Worm (Caenorhabditis elegans) whole organism, early embryonic: ENCODE measurements around the gene H20J04.4.

Experiments
- B0310.2 ChIP-seq: sonication (generic microtip); optimal IDR thresholded peaks from 2 replicates; lab custom pipeline; 2016; ENCODE audit warnings: mild to moderate bottlenecking, missing genetic modification characterization, missing compliant biosample characterization
- F13C5.2 ChIP-seq: sonication (generic microtip); optimal IDR thresholded peaks from 2 replicates; lab custom pipeline; 2017; ENCODE audit warnings: mild to moderate bottlenecking, missing genetic modification characterization, inconsistent platforms, missing compliant biosample characterization
- aly-1 ChIP-seq: sonication (generic microtip); optimal IDR thresholded peaks from 2 replicates; lab custom pipeline; 2016; ENCODE audit warnings: missing genetic modification characterization, missing compliant biosample characterization
- ama-1 ChIP-seq: fragments of 150-350 bp; optimal IDR thresholded peaks from 2 replicates; lab custom pipeline; 2014
- ceh-13 ChIP-seq: fragments of 200-800 bp; sonication (Bioruptor generic); optimal IDR thresholded peaks from 2 replicates; lab custom pipeline; 2018; ENCODE audit warnings: mild to moderate bottlenecking, missing genetic modification characterization, missing compliant biosample characterization
- ceh-36 ChIP-seq: sonication (generic microtip); optimal IDR thresholded peaks from 2 replicates; lab custom pipeline; 2016; ENCODE audit warnings: missing genetic modification characterization, inconsistent platforms, missing compliant biosample characterization
- ets-7 ChIP-seq: sonication (generic microtip); optimal IDR thresholded peaks from 2 replicates; lab custom pipeline; 2016; ENCODE audit warnings: missing genotype, missing genetic modification characterization, missing compliant biosample characterization
- flt-1 ChIP-seq: fragments of 200-800 bp; sonication (Bioruptor generic); IDR thresholded peaks from 2 replicates; pipeline ENCODE4 v1.3.6; 2022; ENCODE audit warnings: missing genetic modification characterization, missing compliant biosample characterization
- hmbx-1 ChIP-seq: sonication (generic microtip); optimal IDR thresholded peaks from 2 replicates; lab custom pipeline; 2016; ENCODE audit warnings: mild to moderate bottlenecking, missing genetic modification characterization, missing compliant biosample characterization
- hmg-4 ChIP-seq: fragments of 200-800 bp; sonication (Bioruptor generic); optimal IDR thresholded peaks from 2 replicates; lab custom pipeline; 2018; ENCODE audit warnings: mild to moderate bottlenecking, missing genetic modification characterization, missing compliant biosample characterization
- hnd-1 ChIP-seq: sonication (generic microtip); optimal IDR thresholded peaks from 2 replicates; lab custom pipeline; 2016; ENCODE audit warnings: missing genetic modification characterization, missing compliant biosample characterization
- pes-1 ChIP-seq: fragments of 200-800 bp; sonication (Bioruptor generic); IDR thresholded peaks from 2 replicates; pipeline ENCODE4 v1.3.6; 2022; ENCODE audit warnings: missing genetic modification reagents, missing genetic modification characterization, missing compliant biosample characterization
- scrt-1 ChIP-seq: fragments of 200-800 bp; sonication (Bioruptor generic); IDR thresholded peaks from 2 replicates; pipeline ENCODE4 v1.3.6; 2022; ENCODE audit warnings: missing genetic modification characterization, missing compliant biosample characterization
- sea-1 ChIP-seq: fragments of 200-800 bp; sonication (Bioruptor generic); conservative IDR thresholded peaks from 2 replicates; pipeline ENCODE4 v1.3.6; 2022; ENCODE audit warnings: missing genetic modification characterization, missing compliant biosample characterization
- tbx-11 ChIP-seq: fragments of 200-800 bp; sonication (Bioruptor generic); IDR thresholded peaks from 2 replicates; pipeline ENCODE4 v1.3.6; 2022; ENCODE audit warnings: missing genetic modification characterization, missing compliant biosample characterization
- tbx-37 ChIP-seq: fragments of 200-800 bp; sonication (Bioruptor generic); conservative IDR thresholded peaks from 2 replicates; pipeline ENCODE4 v1.3.6; 2022; ENCODE audit warnings: missing genetic modification reagents, missing genetic modification characterization, missing compliant biosample characterization
- tra-4 ChIP-seq: sonication (generic microtip); optimal IDR thresholded peaks from 2 replicates; lab custom pipeline; 2017; ENCODE audit warnings: missing genetic modification characterization, missing compliant biosample characterization

The H20J04.4 gene

DNA sequence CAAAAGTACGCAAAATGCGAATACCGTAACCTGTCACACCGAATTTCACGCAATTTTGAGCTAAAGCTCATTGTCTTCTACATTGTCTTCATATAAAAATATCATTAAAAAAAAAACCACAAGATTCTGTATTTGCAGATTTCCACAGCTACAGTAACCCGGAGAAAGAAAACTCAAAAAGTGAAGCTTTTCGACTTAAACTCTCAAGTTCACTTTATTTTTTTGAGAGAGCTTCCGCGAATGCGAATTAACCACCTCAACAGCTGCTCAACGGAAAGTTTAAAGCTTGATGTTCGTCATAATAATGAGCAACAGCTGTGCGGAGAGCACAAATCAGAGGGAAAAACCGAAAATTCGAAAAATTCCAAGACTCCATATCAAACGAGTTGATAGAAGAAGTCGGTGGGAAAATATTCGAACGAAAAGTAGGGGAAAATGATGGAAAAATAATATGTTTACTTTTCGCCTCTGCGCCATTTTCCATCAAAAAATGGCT, 35.7 kb upstream of the H20J04.4 start:
- TF ChIP-seq ceh-36 (tag; lab: Kevin White, UChicago): no peak
- no peak for TF ChIP-seq hnd-1 (tag; lab: Kevin White, UChicago)
- no peak for TF ChIP-seq hmg-4 (GFP tag; lab: Kevin White, UChicago)
- TF ChIP-seq sea-1 (GFP tag; lab: Robert Waterston, UW): no peak
- no peak for TF ChIP-seq tbx-37 (GFP tag; lab: Robert Waterston, UW)
- TF ChIP-seq aly-1: no peak
- no peak for TF ChIP-seq F13C5.2 (tag; lab: Kevin White, UChicago)
- no peak for TF ChIP-seq ama-1
- no peak for TF ChIP-seq tra-4
- no peak for TF ChIP-seq flt-1 (GFP tag; lab: Robert Waterston, UW)
- TF ChIP-seq tbx-11 (GFP tag; lab: Robert Waterston, UW): no peak
- TF ChIP-seq scrt-1: no peak
- no peak for TF ChIP-seq B0310.2
- no peak for TF ChIP-seq pes-1
- no peak for TF ChIP-seq ets-7 (tag; lab: Kevin White, UChicago)

DNA sequence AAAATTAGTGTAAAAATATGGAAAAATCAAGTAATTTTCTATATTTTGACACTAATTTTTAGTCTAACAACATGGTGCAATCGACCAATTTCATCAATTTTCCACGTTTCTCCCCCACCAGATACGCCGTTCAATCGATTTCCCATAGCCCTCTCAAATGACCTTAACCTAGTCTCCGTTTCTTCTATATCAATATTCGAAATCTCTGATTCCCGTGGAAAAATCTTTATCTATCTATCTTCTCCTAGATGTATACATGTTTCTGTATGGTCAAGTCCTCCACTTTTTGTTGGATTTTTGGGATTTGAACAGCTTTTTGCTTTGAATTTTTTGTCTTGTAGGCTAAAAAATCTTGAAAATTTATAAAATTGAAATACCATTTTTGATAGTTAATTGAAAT, 34.6 kb upstream of the H20J04.4 start:
- TF ChIP-seq flt-1 (GFP tag; lab: Robert Waterston, UW) (no peak), hmbx-1 (tag; lab: Kevin White, UChicago) (no peak), ceh-13 (GFP tag; lab: Kevin White, UChicago) (no peak), tra-4 (no peak), aly-1 (no peak), ets-7 (tag; lab: Kevin White, UChicago) (no peak), F13C5.2 (tag; lab: Kevin White, UChicago) (no peak), pes-1 (no peak), tbx-11 (GFP tag; lab: Robert Waterston, UW) (no peak), hmg-4 (GFP tag; lab: Kevin White, UChicago) (no peak), tbx-37 (GFP tag; lab: Robert Waterston, UW) (no peak), ama-1 (no peak), scrt-1 (no peak), B0310.2 (no peak), hnd-1 (tag; lab: Kevin White, UChicago) (no peak), ceh-36 (tag; lab: Kevin White, UChicago) (no peak)

DNA sequence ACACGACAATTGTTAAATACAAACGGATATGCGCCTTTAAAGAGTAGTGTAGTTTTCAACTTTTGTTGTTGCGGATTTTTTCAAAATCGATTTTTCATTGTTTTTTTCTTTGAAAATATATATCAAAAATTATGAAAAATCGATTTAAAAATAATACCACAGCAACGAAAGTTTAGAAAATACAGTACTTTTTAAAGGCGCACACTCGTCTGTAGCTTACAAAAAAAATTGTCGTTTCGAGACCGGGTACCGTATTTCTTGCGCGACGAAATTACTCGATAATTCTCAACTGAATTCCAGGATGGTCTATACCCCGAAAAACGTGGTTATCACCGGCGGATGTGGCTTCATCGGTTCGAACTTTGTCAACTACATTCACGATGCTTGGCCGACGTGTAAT, 34.0 kb upstream of the H20J04.4 start, which contains the start of gene rml-4:
Gene rml-4, plus strand, starts transcription at position 301 of the 400 bp plus-strand sequence.
- TF ChIP-seq ama-1 (no peak), hmg-4 (GFP tag; lab: Kevin White, UChicago) (no peak), tbx-37 (GFP tag; lab: Robert Waterston, UW) (no peak), aly-1 (no peak), hmbx-1 (tag; lab: Kevin White, UChicago) (no peak), scrt-1 (no peak), pes-1 (no peak)

DNA sequence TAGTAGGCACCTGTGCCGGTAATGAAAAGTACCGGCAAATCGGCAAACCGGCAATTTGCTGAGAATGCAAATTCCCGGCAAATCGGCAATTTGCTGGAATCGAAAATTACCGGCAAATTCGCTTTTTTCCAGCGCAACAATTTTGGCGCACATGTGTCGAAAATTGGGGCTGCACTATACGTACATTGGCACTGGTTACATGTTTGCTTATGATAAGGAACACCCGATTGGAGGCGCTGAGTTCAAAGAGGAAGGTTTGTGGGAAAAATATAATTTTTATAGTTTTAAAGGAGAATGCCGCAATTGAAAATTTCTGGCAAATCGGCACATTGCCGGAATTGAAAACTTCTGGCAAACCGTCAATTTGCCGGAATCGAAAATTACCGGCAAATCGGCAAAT, 31.6 kb upstream of the H20J04.4 start:
- no peak for TF ChIP-seq sea-1 (GFP tag; lab: Robert Waterston, UW)
- TF ChIP-seq flt-1 (GFP tag; lab: Robert Waterston, UW): no peak
- TF ChIP-seq tra-4: no peak
- TF ChIP-seq scrt-1: no peak
- no peak for TF ChIP-seq aly-1
- no peak for TF ChIP-seq tbx-11 (GFP tag; lab: Robert Waterston, UW)
- TF ChIP-seq pes-1: no peak
- TF ChIP-seq F13C5.2 (tag; lab: Kevin White, UChicago): no peak
- no peak for TF ChIP-seq ceh-36 (tag; lab: Kevin White, UChicago)
- no peak for TF ChIP-seq hmg-4 (GFP tag; lab: Kevin White, UChicago)
- no peak for TF ChIP-seq B0310.2

DNA sequence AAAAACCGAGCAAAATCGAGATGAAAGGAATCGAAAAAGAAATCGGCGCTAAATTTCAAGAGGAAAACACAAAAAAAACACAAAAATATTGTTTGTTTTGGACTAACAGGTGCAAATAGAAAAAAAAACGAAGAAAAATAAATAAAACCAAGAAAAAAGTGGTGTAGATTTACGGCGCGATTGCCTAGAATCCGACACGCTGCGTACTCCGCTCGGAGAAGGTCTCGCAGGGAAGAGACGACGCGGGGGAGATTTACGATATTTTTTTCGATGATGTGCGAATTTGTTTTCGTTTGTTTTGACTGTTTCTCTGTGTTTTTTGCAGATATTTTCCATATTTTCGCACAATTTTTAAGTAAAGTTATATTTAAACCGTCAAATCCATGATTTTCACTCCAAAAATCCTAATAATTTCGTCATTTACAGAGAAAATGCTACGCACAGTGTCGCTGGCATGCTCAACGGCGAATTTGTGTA, 29.6 kb upstream of the H20J04.4 start, which contains the start of gene sco-1:
Gene sco-1, plus strand, starts transcription at position 427 of the 477 bp plus-strand sequence.
- TF ChIP-seq sea-1 (GFP tag; lab: Robert Waterston, UW) (0 out of 2 replicates have a peak, but pooled peaks have one; percentile 56), ets-7 (tag; lab: Kevin White, UChicago) (no peak), hnd-1 (tag; lab: Kevin White, UChicago) (no peak), tra-4 (no peak), aly-1 (no peak), ceh-13 (GFP tag; lab: Kevin White, UChicago) (no peak), pes-1 (peak; percentile 66), hmbx-1 (tag; lab: Kevin White, UChicago) (no peak), B0310.2 (peak; percentile 20), tbx-11 (GFP tag; lab: Robert Waterston, UW) (no peak), scrt-1 (no peak), tbx-37 (GFP tag; lab: Robert Waterston, UW) (peak; percentile 70; the same call in 1 of the 2 replicates), F13C5.2 (tag; lab: Kevin White, UChicago) (peak; percentile 75), flt-1 (GFP tag; lab: Robert Waterston, UW) (peak; percentile 45; the same call in 1 of the 2 replicates), hmg-4 (GFP tag; lab: Kevin White, UChicago) (peak; percentile 65), ama-1 (no peak), ceh-36 (tag; lab: Kevin White, UChicago) (no peak)

DNA sequence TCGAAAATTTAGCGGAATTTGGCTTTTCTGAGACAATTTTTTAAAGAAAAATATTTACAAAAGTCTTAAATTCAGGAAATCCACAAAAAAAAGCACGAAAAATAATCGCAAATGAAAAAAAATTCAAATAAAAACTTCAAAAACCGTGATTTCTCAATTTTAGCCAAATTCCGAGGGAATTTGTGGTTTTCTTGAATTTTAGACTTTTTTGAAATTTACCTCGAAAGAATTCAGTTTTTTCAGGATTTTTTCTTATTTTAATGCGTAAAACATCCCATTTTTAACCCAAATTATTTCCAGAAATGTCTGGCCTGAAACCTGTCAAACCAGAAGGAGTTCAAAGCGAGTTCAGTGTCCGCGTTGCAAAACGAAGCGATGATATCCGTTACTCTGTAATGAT, 27.5 kb upstream of the H20J04.4 start, which contains the start of gene gtf-2F1:
Gene gtf-2F1, plus strand, starts transcription at position 301 of the 400 bp plus-strand sequence.
- TF ChIP-seq ceh-13 (GFP tag; lab: Kevin White, UChicago): no peak

DNA sequence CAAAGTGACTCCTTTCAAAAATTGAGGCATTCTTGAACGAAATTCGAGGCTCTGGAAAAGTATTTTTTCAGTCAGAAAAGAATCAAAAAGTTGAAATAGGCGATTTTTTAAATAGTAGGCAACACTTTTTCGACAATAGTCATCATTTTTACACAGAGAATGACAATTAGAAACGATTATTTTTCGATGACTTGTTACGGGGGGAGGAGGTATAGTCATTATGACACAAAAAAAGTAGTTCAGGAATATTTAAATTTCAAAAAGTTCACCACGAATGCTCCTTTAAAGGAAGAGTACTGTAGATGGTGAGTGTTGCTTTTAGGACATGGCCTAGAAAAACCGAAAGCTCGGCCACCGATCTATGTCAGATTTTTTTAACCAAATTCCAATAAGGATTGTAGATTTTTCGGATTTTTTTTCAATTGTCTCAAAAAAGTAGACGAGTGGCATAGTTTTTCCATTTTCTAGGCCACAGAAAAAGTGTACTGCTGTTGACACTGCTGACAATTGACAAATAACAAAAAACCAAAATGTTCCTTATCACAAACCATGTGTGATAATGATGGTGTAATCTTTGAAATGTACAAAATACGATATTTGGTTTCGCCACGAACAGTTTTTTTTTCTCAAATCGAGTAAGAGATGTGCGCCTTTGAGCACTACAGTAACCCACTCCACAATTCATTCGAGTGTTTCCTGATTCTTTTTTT, 21.7 kb upstream of the H20J04.4 start, which contains the start of gene Y52E8A.3:
Gene Y52E8A.3, minus strand, starts transcription at position 51 of the 710 bp plus-strand sequence.
- TF ChIP-seq aly-1 (no peak), tbx-37 (GFP tag; lab: Robert Waterston, UW) (no peak), F13C5.2 (tag; lab: Kevin White, UChicago) (no peak), ceh-13 (GFP tag; lab: Kevin White, UChicago) (no peak), B0310.2 (no peak), sea-1 (GFP tag; lab: Robert Waterston, UW) (no peak), tbx-11 (GFP tag; lab: Robert Waterston, UW) (no peak), ceh-36 (tag; lab: Kevin White, UChicago) (no peak), scrt-1 (no peak), ama-1 (no peak), hmg-4 (GFP tag; lab: Kevin White, UChicago) (no peak), pes-1 (no peak), tra-4 (no peak), hmbx-1 (tag; lab: Kevin White, UChicago) (no peak), hnd-1 (tag; lab: Kevin White, UChicago) (no peak), ets-7 (tag; lab: Kevin White, UChicago) (no peak)
